Worm (Caenorhabditis elegans) whole organism, L1 larva: ENCODE data around the gene glt-1.

ENCODE experiments used
- aly-2 ChIP-seq: fragments of 150-350 bp; optimal IDR thresholded peaks from 2 replicates; lab custom pipeline; 2014; ENCODE audit warnings: missing biosample characterization, missing genetic modification characterization
- fos-1 ChIP-seq: fragments of 150-350 bp; optimal IDR thresholded peaks from 2 replicates; lab custom pipeline; 2014; ENCODE audit warnings: missing biosample characterization, missing genetic modification characterization
- lin-13 ChIP-seq: fragments of 150-350 bp; optimal IDR thresholded peaks from 2 replicates; lab custom pipeline; 2014; ENCODE audit warnings: missing biosample characterization, missing genetic modification reagents, missing genetic modification characterization
- lin-35 ChIP-seq, 2 experiments: fragments of 150-350 bp; optimal IDR thresholded peaks; 2 replicates each; lab custom pipeline; 2014; ENCODE audit warnings: missing biosample characterization in 2 of 2, missing genetic modification characterization in 2 of 2, missing genetic modification reagents in 2 of 2
- nhr-237 ChIP-seq: fragments of 150-350 bp; optimal IDR thresholded peaks from 2 replicates; lab custom pipeline; 2014; ENCODE audit warnings: missing biosample characterization, missing genetic modification characterization
- tlp-1 ChIP-seq: fragments of 150-350 bp; optimal IDR thresholded peaks from 2 replicates; lab custom pipeline; 2014; ENCODE audit warnings: missing biosample characterization, missing genetic modification characterization
- unc-130 ChIP-seq: fragments of 150-350 bp; optimal IDR thresholded peaks from 2 replicates; lab custom pipeline; 2017; ENCODE audit warnings: missing biosample characterization, missing genetic modification characterization, inconsistent platforms
- vab-15 ChIP-seq: sonication (generic microtip); optimal IDR thresholded peaks from 2 replicates; lab custom pipeline; 2017; ENCODE audit warnings: missing genotype, mild to moderate bottlenecking, missing genetic modification characterization, missing compliant biosample characterization

- TF ChIP-seq fos-1 (tag; lab: Kevin White, UChicago) = no peak
- TF ChIP-seq aly-2 (tag; lab: Kevin White, UChicago) = no peak
- TF ChIP-seq vab-15 (tag; lab: Kevin White, UChicago) = no peak
- no peak for TF ChIP-seq tlp-1 (tag; lab: Kevin White, UChicago)
- TF ChIP-seq lin-35 (GFP tag; optimal IDR thresholded peaks at IDR 0.05; lab: Kevin White, UChicago) = peak in 1 of 2 experiments; percentile 18
- no peak for TF ChIP-seq nhr-237 (tag; lab: Kevin White, UChicago)
- TF ChIP-seq lin-13 (GFP tag; lab: Kevin White, UChicago) = no peak
- no peak for TF ChIP-seq unc-130 (tag; lab: Kevin White, UChicago)
Observed at ce11 chrX:3472226-3472625, 23.6 kb upstream of the glt-1 start.
